Fruit fly (Drosophila melanogaster): ENCODE results near the gene nAChRbeta1.

DNA sequence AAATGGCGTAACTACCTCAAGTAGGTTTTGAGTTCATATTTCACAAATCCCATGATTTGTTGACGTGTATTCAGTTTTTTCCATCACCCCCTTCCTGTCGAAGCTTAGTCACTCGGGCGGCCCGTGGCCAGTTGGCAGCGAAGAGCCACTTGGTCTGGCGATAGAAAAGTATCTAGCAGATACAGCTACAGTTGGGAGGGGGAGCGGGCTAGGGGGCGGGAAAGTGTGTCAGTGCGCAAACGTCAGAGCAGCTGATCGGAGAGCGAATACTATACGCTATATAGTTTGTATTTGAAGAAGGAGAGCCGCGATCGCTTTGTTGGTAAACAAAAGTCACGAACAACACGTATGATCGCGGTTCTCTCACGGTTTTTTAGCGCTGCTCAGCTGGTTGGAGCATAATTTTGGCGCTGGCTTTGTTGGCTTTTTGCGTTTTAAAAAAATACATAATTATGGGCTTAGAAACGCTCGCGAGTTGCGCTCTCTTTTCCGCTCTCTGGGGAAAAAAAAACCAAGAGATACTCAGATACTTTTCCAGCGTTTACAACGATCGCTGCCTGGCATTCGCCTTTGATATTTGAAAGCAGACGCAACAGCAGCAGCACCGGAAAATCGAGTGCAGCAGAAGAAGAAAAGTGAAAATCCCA lies 15.2 kb upstream of the nAChRbeta1 start:
- TF ChIP-seq Sin3A (optimal IDR thresholded peaks at IDR 0.05) (no peak), insv (optimal IDR thresholded peaks at IDR 0.05) (no peak), psq (optimal IDR thresholded peaks at IDR 0.05) (no peak), h (optimal IDR thresholded peaks at IDR 0.05) (no peak)

Data from Kc167 (cell line).